Worm (Caenorhabditis elegans) whole organism, L4 larva: ENCODE data around the gene osm-7.

Source experiments
- F26F4.8 ChIP-seq: fragments of 200-800 bp; sonication (Bioruptor generic); conservative IDR thresholded peaks from 2 replicates; pipeline ENCODE4 v1.3.6; 2022; ENCODE audit warnings: missing genetic modification characterization, missing compliant biosample characterization
- F44E2.7 ChIP-seq: fragments of 200-800 bp; sonication (Bioruptor generic); IDR thresholded peaks from 2 replicates; pipeline ENCODE4 v2.1.2; 2022; ENCODE audit warnings: missing genetic modification characterization, missing compliant biosample characterization
- Y105C5A.15 ChIP-seq: fragments of 200-800 bp; sonication (Bioruptor generic); IDR thresholded peaks from 2 replicates; pipeline ENCODE4 v1.3.6; 2022; ENCODE audit warnings: missing genetic modification characterization, missing compliant biosample characterization
- Y48G9A.11 ChIP-seq: fragments of 200-800 bp; sonication (Bioruptor generic); IDR thresholded peaks from 2 replicates; pipeline ENCODE4 v1.3.6; 2022; ENCODE audit warnings: missing genetic modification reagents, missing genetic modification characterization, missing compliant biosample characterization
- Y5F2A.4 ChIP-seq: fragments of 200-800 bp; sonication (Bioruptor generic); optimal IDR thresholded peaks from 2 replicates; lab custom pipeline; 2018; ENCODE audit warnings: mild to moderate bottlenecking, missing genetic modification characterization, missing compliant biosample characterization
- aha-1 ChIP-seq: fragments of 150-350 bp; peaks from one replicate; lab custom pipeline; 2014; ENCODE audit warnings: missing biosample characterization, missing genetic modification characterization
- ceh-20 ChIP-seq: fragments of 200-800 bp; sonication (Bioruptor generic); IDR thresholded peaks from 2 replicates; pipeline ENCODE4 v1.3.6; 2022; ENCODE audit warnings: missing genetic modification reagents, missing genetic modification characterization, missing compliant biosample characterization
- ceh-82 ChIP-seq: sonication (generic microtip); optimal IDR thresholded peaks from 2 replicates; lab custom pipeline; 2017; ENCODE audit warnings: missing biosample characterization, missing genetic modification characterization
- cey-2 ChIP-seq: sonication (generic microtip); optimal IDR thresholded peaks from 3 replicates; lab custom pipeline; 2017; ENCODE audit warnings: missing genetic modification characterization, mild to moderate bottlenecking, missing compliant biosample characterization, antibody characterized with exemption, borderline replicate concordance; ENCODE audit not compliant: insufficient read depth
- daf-12 ChIP-seq: fragments of 150-350 bp; optimal IDR thresholded peaks from 2 replicates; lab custom pipeline; 2014; ENCODE audit warnings: missing biosample characterization, missing genetic modification reagents, missing genetic modification characterization
- daf-16 ChIP-seq, 3 experiments: sonication (generic microtip); optimal IDR thresholded peaks; 2 replicates each; lab custom pipeline; 2016 to 2017; ENCODE audit warnings: missing genetic modification characterization in 3 of 3, missing genetic modification reagents in 3 of 3, mild to moderate bottlenecking in 2 of 3, missing compliant biosample characterization in 2 of 3, missing biosample characterization in 1 of 3, moderate library complexity in 1 of 3
- daf-8 ChIP-seq: fragments of 200-800 bp; sonication (Bioruptor generic); IDR thresholded peaks from 2 replicates; pipeline ENCODE4 v1.3.6; 2022; ENCODE audit warnings: missing genetic modification characterization, missing compliant biosample characterization
- dmd-8 ChIP-seq: fragments of 200-800 bp; sonication (Bioruptor generic); IDR thresholded peaks from 2 replicates; pipeline ENCODE4 v1.3.6; 2022; ENCODE audit warnings: missing genetic modification characterization, missing compliant biosample characterization
- dve-1 ChIP-seq: sonication (generic microtip); optimal IDR thresholded peaks from 2 replicates; lab custom pipeline; 2017; ENCODE audit warnings: antibody characterized with exemption, mild to moderate bottlenecking, missing genetic modification characterization, missing compliant biosample characterization; ENCODE audit not compliant: insufficient read depth
- egl-43 ChIP-seq: fragments of 200-800 bp; sonication (Bioruptor generic); IDR thresholded peaks from 2 replicates; pipeline ENCODE4 v1.3.6; 2022; ENCODE audit warnings: missing genetic modification reagents, missing genetic modification characterization, missing compliant biosample characterization
- fkh-10 ChIP-seq: fragments of 150-350 bp; optimal IDR thresholded peaks from 2 replicates; lab custom pipeline; 2014; ENCODE audit warnings: missing biosample characterization, missing genetic modification reagents, missing genetic modification characterization
- hif-1 ChIP-seq, 2 experiments: sonication (generic microtip); optimal IDR thresholded peaks; 2 replicates each; lab custom pipeline; 2016 to 2017; ENCODE audit warnings: missing compliant biosample characterization in 2 of 2, missing genetic modification characterization in 2 of 2, missing genetic modification reagents in 2 of 2, missing genotype in 2 of 2, mild to moderate bottlenecking in 1 of 2
- hlh-11 ChIP-seq: fragments of 200-800 bp; sonication (Bioruptor generic); optimal IDR thresholded peaks from 2 replicates; lab custom pipeline; 2018; ENCODE audit warnings: mild to moderate bottlenecking, missing genetic modification characterization, missing compliant biosample characterization
- lin-13 ChIP-seq: fragments of 150-350 bp; optimal IDR thresholded peaks from 2 replicates; lab custom pipeline; 2014; ENCODE audit warnings: missing biosample characterization, missing genetic modification reagents, missing genetic modification characterization
- lin-38 ChIP-seq: fragments of 200-800 bp; sonication (Bioruptor generic); IDR thresholded peaks from 2 replicates; pipeline ENCODE4 v1.3.6; 2022; ENCODE audit warnings: missing genetic modification reagents, missing genetic modification characterization, missing compliant biosample characterization
- lsy-2 ChIP-seq, 2 experiments: fragments of 150-350 bp in 1 of 2; sonication (generic microtip) in 1 of 2; optimal IDR thresholded peaks; 2 replicates each; lab custom pipeline; 2014 to 2017; ENCODE audit warnings: missing biosample characterization in 2 of 2, missing genetic modification characterization in 2 of 2
- madf-9 ChIP-seq: fragments of 200-800 bp; sonication (Bioruptor generic); conservative IDR thresholded peaks from 2 replicates; pipeline ENCODE4 v1.3.6; 2022; ENCODE audit warnings: missing genetic modification reagents, missing genetic modification characterization, missing compliant biosample characterization
- mdl-1 ChIP-seq, 2 experiments: fragments of 150-350 bp in 1 of 2; sonication (generic microtip) in 1 of 2; optimal IDR thresholded peaks; 2 replicates each; lab custom pipeline; 2014 to 2017; ENCODE audit warnings: missing biosample characterization in 2 of 2, missing genetic modification characterization in 2 of 2
- mep-1 ChIP-seq: fragments of 150-350 bp; sonication (generic microtip); optimal IDR thresholded peaks from 3 replicates; lab custom pipeline; 2014; ENCODE audit warnings: missing biosample characterization, missing genetic modification characterization
- mes-2 ChIP-seq: sonication (generic microtip); optimal IDR thresholded peaks from 2 replicates; lab custom pipeline; 2016; ENCODE audit warnings: missing genotype, mild to moderate bottlenecking, missing genetic modification characterization, missing compliant biosample characterization; ENCODE audit not compliant: poor library complexity, severe bottlenecking
- mxl-3 ChIP-seq: fragments of 200-800 bp; sonication (Bioruptor generic); optimal IDR thresholded peaks from 2 replicates; lab custom pipeline; 2018; ENCODE audit warnings: mild to moderate bottlenecking, missing genetic modification characterization, missing compliant biosample characterization
- nhr-102 ChIP-seq: sonication (generic microtip); optimal IDR thresholded peaks from 2 replicates; lab custom pipeline; 2016; ENCODE audit warnings: mild to moderate bottlenecking, missing genetic modification characterization, moderate library complexity, missing compliant biosample characterization
- nhr-11 ChIP-seq: fragments of 150-350 bp; optimal IDR thresholded peaks from 2 replicates; lab custom pipeline; 2014; ENCODE audit warnings: missing biosample characterization, missing genetic modification characterization
- nhr-25 ChIP-seq: sonication (generic microtip); optimal IDR thresholded peaks from 2 replicates; lab custom pipeline; 2017; ENCODE audit warnings: missing genetic modification characterization, mild to moderate bottlenecking, missing compliant biosample characterization, antibody characterized with exemption, moderate library complexity, borderline replicate concordance; ENCODE audit not compliant: insufficient read depth
- nhr-28 ChIP-seq: fragments of 150-350 bp; optimal IDR thresholded peaks from 2 replicates; lab custom pipeline; 2014; ENCODE audit warnings: missing biosample characterization, missing genetic modification characterization
- nhr-6 ChIP-seq: fragments of 150-350 bp; optimal IDR thresholded peaks from 2 replicates; lab custom pipeline; 2014; ENCODE audit warnings: missing biosample characterization, missing genetic modification characterization
- pha-4 ChIP-seq, 2 experiments: fragments of 150-350 bp in 1 of 2; fragments of 200-800 bp in 1 of 2; sonication (Bioruptor generic) in 1 of 2; IDR thresholded peaks in 1 of 2; optimal IDR thresholded peaks in 1 of 2; 2 replicates each; pipeline versions ENCODE4 v1.3.6 to Lab custom; 2014 to 2022; ENCODE audit warnings: missing genetic modification characterization in 2 of 2, missing genetic modification reagents in 2 of 2, missing biosample characterization in 1 of 2, missing compliant biosample characterization in 1 of 2
- rbr-2 ChIP-seq: sonication (generic microtip); optimal IDR thresholded peaks from 2 replicates; lab custom pipeline; 2016; ENCODE audit warnings: missing genotype, missing genetic modification characterization, missing compliant biosample characterization
- saeg-2 ChIP-seq: fragments of 200-800 bp; sonication (Bioruptor generic); IDR thresholded peaks from 2 replicates; pipeline ENCODE4 v1.3.6; 2022; ENCODE audit warnings: missing genetic modification reagents, missing genetic modification characterization, missing compliant biosample characterization
- set-16 ChIP-seq: fragments of 200-800 bp; sonication (Bioruptor generic); IDR thresholded peaks from 2 replicates; pipeline ENCODE4 v1.3.6; 2022; ENCODE audit warnings: missing genetic modification reagents, missing genetic modification characterization, missing compliant biosample characterization
- skn-1 ChIP-seq: fragments of 150-350 bp; optimal IDR thresholded peaks from 2 replicates; lab custom pipeline; 2014; ENCODE audit warnings: missing biosample characterization, missing genetic modification characterization
- snpc-4 ChIP-seq: fragments of 150-350 bp; optimal IDR thresholded peaks from 2 replicates; lab custom pipeline; 2014; ENCODE audit warnings: missing biosample characterization, missing genetic modification characterization
- spr-3 ChIP-seq: fragments of 200-800 bp; sonication (Bioruptor generic); optimal IDR thresholded peaks from 2 replicates; lab custom pipeline; 2018; ENCODE audit warnings: mild to moderate bottlenecking, missing genetic modification characterization, missing compliant biosample characterization
- unc-130 ChIP-seq: sonication (generic microtip); optimal IDR thresholded peaks from 2 replicates; lab custom pipeline; 2016; ENCODE audit warnings: missing genetic modification reagents, missing genetic modification characterization, missing compliant biosample characterization
- unc-39 ChIP-seq: sonication (generic microtip); optimal IDR thresholded peaks from 2 replicates; lab custom pipeline; 2017; ENCODE audit warnings: missing biosample characterization, missing genetic modification characterization
- unc-62 ChIP-seq, 3 experiments: fragments of 150-350 bp in 1 of 3; sonication (generic microtip); optimal IDR thresholded peaks in 2 of 3; peaks in 1 of 3; 1 replicate in 1 of 3; 2 replicates in 2 of 3; lab custom pipeline; 2014 to 2017; ENCODE audit warnings: missing biosample characterization in 3 of 3, missing genetic modification characterization in 3 of 3, missing genetic modification reagents in 3 of 3, missing genotype in 1 of 3
- zip-11 ChIP-seq: fragments of 200-800 bp; sonication (Bioruptor generic); IDR thresholded peaks from 2 replicates; pipeline ENCODE4 v1.3.6; 2022; ENCODE audit warnings: missing genetic modification characterization, missing compliant biosample characterization
- ztf-11 ChIP-seq: fragments of 150-350 bp; optimal IDR thresholded peaks from 2 replicates; lab custom pipeline; 2014; ENCODE audit warnings: missing biosample characterization, missing genetic modification characterization

osm-7 gene

DNA sequence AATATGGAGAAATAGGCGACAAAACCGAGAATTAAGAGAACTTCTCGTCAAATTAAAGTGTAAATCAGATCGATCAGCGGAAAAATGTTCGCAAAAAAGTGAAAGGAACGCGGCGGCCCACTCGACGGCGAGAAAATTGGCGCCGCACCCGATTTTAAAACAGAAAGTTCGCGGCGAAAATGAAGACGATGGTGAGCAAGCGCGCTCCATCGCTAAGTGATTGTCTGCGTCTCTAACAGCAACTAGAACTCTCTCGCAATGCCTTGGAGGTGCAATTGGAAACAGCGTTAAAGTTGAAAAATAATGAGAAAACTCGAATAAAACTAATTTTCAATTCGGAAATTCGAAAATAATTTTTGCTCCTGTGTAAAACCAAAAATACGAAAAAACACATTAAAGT lies 46.0 kb upstream of the osm-7 start (continued):
- peak; percentile 95 for TF ChIP-seq lin-38 (GFP tag; lab: Robert Waterston, UW)
- no peak for TF ChIP-seq daf-8 (GFP tag; lab: Robert Waterston, UW)
- TF ChIP-seq dve-1 (tag; lab: Kevin White, UChicago) = peak; percentile 54
- no peak for TF ChIP-seq unc-39 (tag; lab: Kevin White, UChicago)
- TF ChIP-seq hlh-11 (tag; lab: Kevin White, UChicago) = peak; percentile 38
- peak in 1 of 2 experiments; percentile 38 for TF ChIP-seq hif-1 (tag; optimal IDR thresholded peaks at IDR 0.05; lab: Kevin White, UChicago)
- no peak for TF ChIP-seq snpc-4 (tag; lab: Kevin White, UChicago)
- TF ChIP-seq mep-1 (tag; lab: Kevin White, UChicago) = peak; percentile 47
- no peak for TF ChIP-seq nhr-6
- no peak for TF ChIP-seq Y5F2A.4
- TF ChIP-seq nhr-11 (tag; lab: Kevin White, UChicago) = peak; percentile 43
- TF ChIP-seq zip-11 (GFP tag; lab: Robert Waterston, UW) = no peak
- no peak for TF ChIP-seq spr-3 (GFP tag; lab: Kevin White, UChicago)
- TF ChIP-seq nhr-102 = no peak
- peak; percentile 24 for TF ChIP-seq nhr-28 (tag; lab: Kevin White, UChicago)
- no peak for TF ChIP-seq fkh-10 (GFP tag; lab: Kevin White, UChicago)
- peak; percentile 49 for TF ChIP-seq rbr-2
- TF ChIP-seq lin-13 (GFP tag; lab: Kevin White, UChicago) = peak; percentile 53
- TF ChIP-seq ceh-20 (GFP tag; lab: Robert Waterston, UW) = peak; percentile 21; the same call in 1 of the 2 replicates
- TF ChIP-seq set-16 (GFP tag; lab: Robert Waterston, UW) = peak; percentile 20; the same call in 1 of the 2 replicates
- TF ChIP-seq lsy-2 (tag; optimal IDR thresholded peaks at IDR 0.05; lab: Kevin White, UChicago) = peak in 1 of 2 experiments; percentile 59
- peak; percentile 12 for TF ChIP-seq unc-130 (GFP tag; lab: Kevin White, UChicago)
- TF ChIP-seq nhr-25 (tag; lab: Kevin White, UChicago) = peak; percentile 50
- TF ChIP-seq saeg-2 = no peak
- no peak for TF ChIP-seq F44E2.7 (GFP tag; lab: Robert Waterston, UW)
- TF ChIP-seq egl-43 (GFP tag; lab: Robert Waterston, UW) = peak; percentile 50; the same call in 1 of the 2 replicates
- TF ChIP-seq ceh-82 (tag; lab: Kevin White, UChicago) = no peak
- TF ChIP-seq Y105C5A.15 (GFP tag; lab: Robert Waterston, UW) = no peak
- TF ChIP-seq ztf-11 (tag; lab: Kevin White, UChicago) = no peak

DNA sequence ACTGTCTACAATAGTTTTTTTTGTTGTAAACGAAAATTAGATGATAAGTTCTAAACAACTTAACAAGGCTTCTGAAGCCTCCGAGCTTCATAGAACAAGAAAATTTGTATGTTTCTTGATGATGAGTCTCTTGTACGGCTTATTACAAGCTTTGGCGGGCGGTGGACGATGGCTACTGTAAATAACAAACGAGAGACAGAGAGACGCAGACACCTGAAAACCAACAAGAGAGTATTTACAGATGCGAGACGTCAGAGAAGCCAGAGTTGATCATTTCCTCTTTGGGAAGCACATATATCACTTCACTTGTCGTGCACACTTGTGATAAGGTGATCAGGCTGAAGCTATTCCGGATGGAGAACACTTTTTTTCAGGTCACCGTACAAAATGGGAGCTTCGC lies 45.1 kb upstream of the osm-7 start:
- TF ChIP-seq dmd-8 (GFP tag; lab: Robert Waterston, UW) = no peak
- TF ChIP-seq daf-16 (GFP tag; optimal IDR thresholded peaks at IDR 0.05; lab: Kevin White, UChicago) = no peak
- TF ChIP-seq daf-16 (tag; optimal IDR thresholded peaks at IDR 0.05; lab: Kevin White, UChicago) = peak; percentile 37
- peak; percentile 68 for TF ChIP-seq aha-1 (tag; lab: Kevin White, UChicago)
- no peak for TF ChIP-seq cey-2
- TF ChIP-seq dve-1 (tag; lab: Kevin White, UChicago) = peak; percentile 3

DNA sequence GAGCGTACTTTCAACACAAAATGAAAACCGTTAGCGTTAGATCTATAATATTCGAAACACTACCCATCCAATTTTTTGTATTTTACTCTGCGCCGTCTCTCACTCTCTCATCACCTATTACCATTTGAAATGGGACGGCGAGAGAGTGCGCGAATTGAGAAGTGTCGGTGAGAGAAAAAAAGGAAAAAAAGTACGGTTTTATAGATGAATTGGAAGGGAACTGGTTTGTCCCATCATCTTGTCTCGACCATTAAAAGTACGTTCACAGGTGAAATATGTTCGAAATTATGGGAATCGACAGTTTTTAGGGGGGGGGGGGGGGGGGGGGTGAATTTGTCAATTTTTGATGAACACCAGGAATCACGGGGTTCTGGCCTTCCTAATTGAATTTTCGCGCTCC lies 41.3 kb upstream of the osm-7 start:
- 0 out of 2 replicates have a peak, but pooled peaks have one; percentile 9 for TF ChIP-seq set-16 (GFP tag; lab: Robert Waterston, UW)
- peak; percentile 21 for TF ChIP-seq mes-2 (tag; lab: Kevin White, UChicago)
- no peak for TF ChIP-seq mdl-1 (tag; optimal IDR thresholded peaks at IDR 0.05; lab: Kevin White, UChicago)
- peak in 1 of 2 experiments; percentile 18 for TF ChIP-seq unc-62 (GFP tag; optimal IDR thresholded peaks at IDR 0.05 in 1 of 2; lab: Kevin White, UChicago)
- no peak for TF ChIP-seq unc-62 (tag; optimal IDR thresholded peaks at IDR 0.05; lab: Kevin White, UChicago)
- TF ChIP-seq Y48G9A.11 (GFP tag; lab: Robert Waterston, UW) = no peak
- TF ChIP-seq nhr-28 (tag; lab: Kevin White, UChicago) = peak; percentile 6
- TF ChIP-seq madf-9 = no peak
- TF ChIP-seq mxl-3 (GFP tag; lab: Kevin White, UChicago) = no peak
- TF ChIP-seq lin-13 (GFP tag; lab: Kevin White, UChicago) = no peak
- TF ChIP-seq lin-38 (GFP tag; lab: Robert Waterston, UW) = peak; percentile 41
- no peak for TF ChIP-seq pha-4 (GFP tag; IDR thresholded peaks at IDR 0.05; lab: Robert Waterston, UW)
- no peak for TF ChIP-seq pha-4 (tag; optimal IDR thresholded peaks at IDR 0.05; lab: Kevin White, UChicago)
- no peak for TF ChIP-seq Y5F2A.4
- TF ChIP-seq skn-1 (tag; lab: Kevin White, UChicago) = no peak
- TF ChIP-seq hlh-11 (tag; lab: Kevin White, UChicago) = peak; percentile 2
- TF ChIP-seq F26F4.8 (GFP tag; lab: Robert Waterston, UW) = no peak
- TF ChIP-seq daf-12 (tag; lab: Kevin White, UChicago) = no peak
